Fruit fly (Drosophila melanogaster) whole organism, adult: ENCODE data around the gene CG34276.

Experiments
- CG14711 ChIP-seq: fragments of 200-800 bp; sonication (Bioruptor generic); optimal IDR thresholded peaks from 2 replicates; lab custom pipeline; 2018; ENCODE audit warnings: missing biosample characterization, mild to moderate bottlenecking, missing genetic modification characterization, moderate library complexity
- CG33017 ChIP-seq: fragments of 200-800 bp; sonication (Bioruptor generic); optimal IDR thresholded peaks from 2 replicates; lab custom pipeline; 2018; ENCODE audit warnings: missing biosample characterization, mild to moderate bottlenecking, missing genetic modification characterization, moderate library complexity
- CG5204 ChIP-seq: fragments of 200-800 bp; sonication (Bioruptor generic); optimal IDR thresholded peaks from 2 replicates; lab custom pipeline; 2016; ENCODE audit warnings: missing biosample characterization, missing genetic modification characterization
- CG7101 ChIP-seq: fragments of 200-800 bp; sonication (Bioruptor generic); optimal IDR thresholded peaks from 2 replicates; lab custom pipeline; 2018; ENCODE audit warnings: missing biosample characterization, mild to moderate bottlenecking, missing genetic modification characterization, moderate library complexity
- Crg-1 ChIP-seq: fragments of 200-800 bp; sonication (Bioruptor generic); optimal IDR thresholded peaks from 2 replicates; lab custom pipeline; 2016; ENCODE audit warnings: missing biosample characterization, missing genetic modification characterization
- bab1 ChIP-seq: fragments of 200-800 bp; sonication (Bioruptor generic); optimal IDR thresholded peaks from 3 replicates; lab custom pipeline; 2019; ENCODE audit warnings: missing biosample characterization, mild to moderate bottlenecking, missing genetic modification characterization, moderate library complexity
- cic ChIP-seq: fragments of 200-800 bp; sonication (Bioruptor generic); optimal IDR thresholded peaks from 2 replicates; lab custom pipeline; 2017; ENCODE audit warnings: missing biosample characterization, mild to moderate bottlenecking, missing genetic modification characterization, moderate library complexity
- kay ChIP-seq: fragments of 200-800 bp; sonication (Bioruptor generic); peaks from one replicate; lab custom pipeline; 2016; ENCODE audit warnings: missing biosample characterization, missing genetic modification characterization, borderline replicate concordance
- ovo ChIP-seq: fragments of 200-800 bp; sonication (Bioruptor generic); optimal IDR thresholded peaks from 2 replicates; lab custom pipeline; 2016; ENCODE audit warnings: missing biosample characterization, missing genetic modification characterization
- toe ChIP-seq: fragments of 200-800 bp; sonication (Bioruptor generic); optimal IDR thresholded peaks from 2 replicates; lab custom pipeline; 2016; ENCODE audit warnings: missing biosample characterization, missing genetic modification characterization

DNA sequence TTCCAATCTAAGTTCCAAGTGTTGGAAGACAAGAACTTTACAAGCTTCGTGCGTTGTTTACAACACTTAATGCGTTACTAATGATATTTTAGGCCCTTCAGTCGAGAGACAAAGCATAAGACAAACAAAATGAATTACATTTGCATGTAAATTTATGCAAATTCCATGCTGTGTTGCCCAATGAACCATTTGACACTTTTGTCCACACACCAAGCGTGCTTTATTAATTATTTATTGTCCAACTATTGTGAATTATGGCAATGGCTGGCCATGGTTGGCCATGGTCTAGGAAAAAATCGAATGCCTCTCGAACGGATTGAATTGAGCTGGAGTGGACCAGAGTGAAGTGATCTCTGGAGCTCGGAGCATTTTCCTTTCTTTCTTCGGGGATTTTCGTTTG is 2.7 kb downstream of the CG34276 start:
- TF ChIP-seq bab1 (GFP tag; lab: Kevin White, UChicago) (no peak), kay (GFP tag; lab: Kevin White, UChicago) (no peak), cic (GFP tag; lab: Kevin White, UChicago) (no peak), CG33017 (tag; lab: Kevin White, UChicago) (no peak), toe (no peak), CG7101 (tag; lab: Kevin White, UChicago) (no peak), CG14711 (no peak), CG5204 (GFP tag; lab: Kevin White, UChicago) (no peak), Crg-1 (no peak), ovo (GFP tag; lab: Kevin White, UChicago) (no peak)
